Worm (Caenorhabditis elegans): ENCODE data around the gene twnk-1.

Gene twnk-1

DNA sequence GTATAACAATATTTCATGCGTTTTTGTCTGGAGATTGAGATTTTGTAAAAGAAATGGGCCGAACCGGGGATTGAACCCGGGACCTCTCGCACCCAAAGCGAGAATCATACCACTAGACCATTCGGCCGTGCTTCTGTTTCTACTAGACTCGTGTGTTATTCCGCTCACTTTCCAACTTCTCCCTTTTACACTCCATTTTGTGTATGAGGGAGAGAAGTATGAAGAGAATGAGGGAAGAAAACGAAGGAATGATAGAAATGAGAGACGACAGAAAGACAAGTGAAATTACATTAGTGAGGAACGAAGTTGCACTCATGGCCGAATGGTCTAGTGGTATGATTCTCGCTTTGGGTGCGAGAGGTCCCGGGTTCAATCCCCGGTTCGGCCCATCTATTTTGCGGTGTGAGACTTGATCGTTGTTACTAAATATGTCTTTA, 10.2 kb downstream of the twnk-1 start (continued):
- TF ChIP-seq Y53F4B.3 (GFP tag; IDR thresholded peaks at IDR 0.05) (no peak), lsy-27 (tag; optimal IDR thresholded peaks at IDR 0.05; ENCODE audit: borderline replicate concordance, insufficient read depth) (no peak), snpc-3.4 (tag; optimal IDR thresholded peaks at IDR 0.05) (peak; percentile 91), F57C9.4 (tag; optimal IDR thresholded peaks at IDR 0.05) (no peak), lsl-1 (GFP tag; optimal IDR thresholded peaks at IDR 0.05) (peak; percentile 27), mes-4 (tag; optimal IDR thresholded peaks at IDR 0.05) (peak; percentile 83), dpff-1 (tag; optimal IDR thresholded peaks at IDR 0.05) (peak; percentile 51), snpc-1.3 (tag; optimal IDR thresholded peaks at IDR 0.05; ENCODE audit: insufficient read depth) (peak; percentile 83), ceh-58 (GFP tag; IDR thresholded peaks at IDR 0.05) (0 out of 2 replicates have a peak, but pooled peaks have one; percentile 47), sdz-38 (tag; optimal IDR thresholded peaks at IDR 0.05) (no peak), ztf-18 (tag; optimal IDR thresholded peaks at IDR 0.05) (peak; percentile 80), ztf-6 (GFP tag; IDR thresholded peaks at IDR 0.05) (0 out of 2 replicates have a peak, but pooled peaks have one; percentile 21), F33H1.4 (GFP tag; IDR thresholded peaks at IDR 0.05) (peak; percentile 23; the same call in 1 of the 2 replicates), egl-18 (GFP tag; IDR thresholded peaks at IDR 0.05) (no peak), ztf-25 (GFP tag; IDR thresholded peaks at IDR 0.05) (peak; percentile 87; the same call in 1 of the 2 replicates), nhr-27 (tag; optimal IDR thresholded peaks at IDR 0.05) (peak; percentile 66), T26A5.8 (tag; optimal IDR thresholded peaks at IDR 0.05) (peak; percentile 92), lir-1 (GFP tag; conservative IDR thresholded peaks at IDR 0.05) (peak; percentile 61), nfya-1 (tag; optimal IDR thresholded peaks at IDR 0.05; ENCODE audit: borderline replicate concordance, insufficient read depth) (no peak), xnd-1 (tag; optimal IDR thresholded peaks at IDR 0.05) (no peak), nhr-80 (tag; optimal IDR thresholded peaks at IDR 0.05) (peak; percentile 52), gei-17 (GFP tag; optimal IDR thresholded peaks at IDR 0.05) (peak; percentile 85), zfh-2 (GFP tag; conservative IDR thresholded peaks at IDR 0.05) (no peak), let-526 (GFP tag; IDR thresholded peaks at IDR 0.05) (peak; percentile 83; the same call in 1 of the 2 replicates), Y95B8A.8 (GFP tag; IDR thresholded peaks at IDR 0.05) (no peak), C06A6.2 (GFP tag; conservative IDR thresholded peaks at IDR 0.05) (peak; percentile 61; the same call in 1 of the 2 replicates), F57A8.1 (GFP tag; optimal IDR thresholded peaks at IDR 0.05) (peak; percentile 86), zim-3 (tag; optimal IDR thresholded peaks at IDR 0.05) (peak; percentile 89), Y67H2A.10 (GFP tag; conservative IDR thresholded peaks at IDR 0.05) (peak; percentile 35; the same call in 1 of the 2 replicates), sptf-2 (GFP tag; optimal IDR thresholded peaks at IDR 0.05) (no peak), C17E4.6 (GFP tag; IDR thresholded peaks at IDR 0.05) (peak; percentile 56; the same call in 1 of the 2 replicates), B0261.1 (tag; optimal IDR thresholded peaks at IDR 0.05) (peak; percentile 99), unc-130 (GFP tag; optimal IDR thresholded peaks at IDR 0.05) (peak; percentile 81), hmg-1.2 (GFP tag; IDR thresholded peaks at IDR 0.05) (peak; percentile 94), dox-1 (GFP tag; IDR thresholded peaks at IDR 0.05) (peak; percentile 89), efl-1 (GFP tag; optimal IDR thresholded peaks at IDR 0.05) (peak; percentile 21), ceh-91 (GFP tag; IDR thresholded peaks at IDR 0.05) (0 out of 2 replicates have a peak, but pooled peaks have one; percentile 29), pbrm-1 (GFP tag; IDR thresholded peaks at IDR 0.05) (peak; percentile 91), ccch-3 (GFP tag; optimal IDR thresholded peaks at IDR 0.05) (peak; percentile 74), F23B12.7 (tag; optimal IDR thresholded peaks at IDR 0.05; ENCODE audit: insufficient read depth) (no peak), lin-54 (GFP tag; optimal IDR thresholded peaks at IDR 0.05) (peak; percentile 66), mxl-1 (tag; optimal IDR thresholded peaks at IDR 0.05) (peak; percentile 73), lin-26 (GFP tag; IDR thresholded peaks at IDR 0.05) (peak; percentile 89), attf-6 (GFP tag; IDR thresholded peaks at IDR 0.05) (peak; percentile 55; the same call in 1 of the 2 replicates), sea-2 (GFP tag; IDR thresholded peaks at IDR 0.05) (peak; percentile 68; the same call in 1 of the 2 replicates), lin-35 (GFP tag; optimal IDR thresholded peaks at IDR 0.05) (peak; percentile 0 to 85 (median 51)), tbp1 (GFP tag; optimal IDR thresholded peaks at IDR 0.05) (peak; percentile 96)

All from whole organism, young adult.